Worm (Caenorhabditis elegans) whole organism, L1 larva: ENCODE results near the gene srx-2.

Experiments
- aha-1 ChIP-seq: fragments of 150-350 bp; optimal IDR thresholded peaks from 2 replicates; lab custom pipeline; 2014; ENCODE audit warnings: missing biosample characterization, missing genetic modification characterization
- aly-2 ChIP-seq: fragments of 150-350 bp; optimal IDR thresholded peaks from 2 replicates; lab custom pipeline; 2014; ENCODE audit warnings: missing biosample characterization, missing genetic modification characterization
- ama-1 ChIP-seq: fragments of 150-350 bp; optimal IDR thresholded peaks from 2 replicates; lab custom pipeline; 2014
- blmp-1 ChIP-seq: fragments of 150-350 bp; optimal IDR thresholded peaks from 2 replicates; lab custom pipeline; 2014; ENCODE audit warnings: missing biosample characterization, missing genetic modification characterization
- ceh-63 ChIP-seq: fragments of 200-800 bp; sonication (Bioruptor generic); optimal IDR thresholded peaks from 2 replicates; lab custom pipeline; 2018; ENCODE audit warnings: mild to moderate bottlenecking, missing genetic modification characterization, missing compliant biosample characterization
- ceh-88 ChIP-seq: fragments of 200-800 bp; sonication (Bioruptor generic); IDR thresholded peaks from 2 replicates; pipeline ENCODE4 v1.3.6; 2022; ENCODE audit warnings: missing genetic modification characterization, missing compliant biosample characterization
- ceh-90 ChIP-seq: sonication (generic microtip); optimal IDR thresholded peaks from 2 replicates; lab custom pipeline; 2016; ENCODE audit warnings: missing genetic modification characterization, missing compliant biosample characterization
- dsc-1 ChIP-seq: sonication (generic microtip); optimal IDR thresholded peaks from 2 replicates; lab custom pipeline; 2016; ENCODE audit warnings: mild to moderate bottlenecking, missing genetic modification characterization, missing compliant biosample characterization
- efl-1 ChIP-seq, 4 experiments: fragments of 150-350 bp; optimal IDR thresholded peaks in 3 of 4; peaks in 1 of 4; 1 replicate in 1 of 4; 2 replicates in 3 of 4; lab custom pipeline; 2014; ENCODE audit warnings: missing biosample characterization in 2 of 4, missing genetic modification characterization in 2 of 4, missing genetic modification reagents in 2 of 4
- efl-3 ChIP-seq: fragments of 200-800 bp; sonication (Bioruptor generic); optimal IDR thresholded peaks from 2 replicates; lab custom pipeline; 2018; ENCODE audit warnings: mild to moderate bottlenecking, missing genetic modification characterization, missing compliant biosample characterization
- egl-27 ChIP-seq, 2 experiments: fragments of 150-350 bp in 1 of 2; sonication (generic microtip); optimal IDR thresholded peaks; 3 replicates each; lab custom pipeline; 2017 to 2018; ENCODE audit warnings: missing biosample characterization in 2 of 2, missing genetic modification characterization in 2 of 2, missing genetic modification reagents in 2 of 2
- elt-3 ChIP-seq, 6 experiments: fragments of 150-350 bp in 1 of 6; sonication (generic microtip); optimal IDR thresholded peaks; 2 replicates each; lab custom pipeline; 2017 to 2018; ENCODE audit warnings: missing biosample characterization in 6 of 6, missing genetic modification characterization in 6 of 6, inconsistent platforms in 1 of 6
- ets-5 ChIP-seq: fragments of 200-800 bp; sonication (Bioruptor generic); IDR thresholded peaks from 2 replicates; pipeline ENCODE4 v1.3.6; 2022; ENCODE audit warnings: missing genetic modification characterization, missing compliant biosample characterization
- hlh-4 ChIP-seq: sonication (generic microtip); optimal IDR thresholded peaks from 2 replicates; lab custom pipeline; 2016; ENCODE audit warnings: mild to moderate bottlenecking, missing genetic modification characterization, missing compliant biosample characterization
- lin-14 ChIP-seq: fragments of 200-800 bp; sonication (Bioruptor generic); optimal IDR thresholded peaks from 2 replicates; lab custom pipeline; 2018; ENCODE audit warnings: mild to moderate bottlenecking, missing genetic modification characterization, moderate library complexity, missing compliant biosample characterization
- lin-35 ChIP-seq, 2 experiments: fragments of 150-350 bp; optimal IDR thresholded peaks; 2 replicates each; lab custom pipeline; 2014; ENCODE audit warnings: missing biosample characterization in 2 of 2, missing genetic modification characterization in 2 of 2, missing genetic modification reagents in 2 of 2
- lin-39 ChIP-seq: fragments of 150-350 bp; optimal IDR thresholded peaks from 2 replicates; lab custom pipeline; 2014; ENCODE audit warnings: missing biosample characterization, missing genetic modification reagents, missing genetic modification characterization
- lir-3 ChIP-seq: sonication (generic microtip); optimal IDR thresholded peaks from 2 replicates; lab custom pipeline; 2016; ENCODE audit warnings: mild to moderate bottlenecking, missing genetic modification characterization, moderate library complexity, missing compliant biosample characterization; ENCODE audit not compliant: poor library complexity
- lsy-2 ChIP-seq, 2 experiments: fragments of 150-350 bp; optimal IDR thresholded peaks; 2 replicates each; lab custom pipeline; 2014; ENCODE audit warnings: missing biosample characterization in 2 of 2, missing genetic modification characterization in 2 of 2
- mab-9 ChIP-seq: fragments of 200-800 bp; sonication (Bioruptor generic); IDR thresholded peaks from 2 replicates; pipeline ENCODE4 v1.3.6; 2022; ENCODE audit warnings: missing genetic modification reagents, missing genetic modification characterization, missing compliant biosample characterization
- mef-2 ChIP-seq: fragments of 150-350 bp; optimal IDR thresholded peaks from 2 replicates; lab custom pipeline; 2014; ENCODE audit warnings: missing biosample characterization, missing genetic modification characterization
- mep-1 ChIP-seq: fragments of 150-350 bp; optimal IDR thresholded peaks from 2 replicates; lab custom pipeline; 2014; ENCODE audit warnings: missing biosample characterization, missing genetic modification characterization
- nhr-12 ChIP-seq: sonication (generic microtip); optimal IDR thresholded peaks from 2 replicates; lab custom pipeline; 2017; ENCODE audit warnings: missing biosample characterization, missing genetic modification characterization
- nhr-19 ChIP-seq: fragments of 200-800 bp; sonication (Bioruptor generic); conservative IDR thresholded peaks from 2 replicates; pipeline ENCODE4 v1.3.6; 2022; ENCODE audit warnings: missing genetic modification characterization, missing compliant biosample characterization
- nhr-20 ChIP-seq: sonication (generic microtip); optimal IDR thresholded peaks from 2 replicates; lab custom pipeline; 2016; ENCODE audit warnings: mild to moderate bottlenecking, missing genetic modification characterization, missing compliant biosample characterization
- nhr-47 ChIP-seq: sonication (generic microtip); optimal IDR thresholded peaks from 2 replicates; lab custom pipeline; 2016; ENCODE audit warnings: mild to moderate bottlenecking, missing genetic modification characterization, moderate library complexity, missing compliant biosample characterization
- nhr-71 ChIP-seq: sonication (generic microtip); optimal IDR thresholded peaks from 2 replicates; lab custom pipeline; 2016; ENCODE audit warnings: mild to moderate bottlenecking, missing genetic modification characterization, moderate library complexity, missing compliant biosample characterization
- nhr-76 ChIP-seq: sonication (generic microtip); optimal IDR thresholded peaks from 2 replicates; lab custom pipeline; 2017; ENCODE audit warnings: missing biosample characterization, missing genetic modification characterization
- nhr-77 ChIP-seq: fragments of 150-350 bp; optimal IDR thresholded peaks from 2 replicates; lab custom pipeline; 2014; ENCODE audit warnings: missing biosample characterization, missing genetic modification characterization
- nhr-85 ChIP-seq: sonication (generic microtip); peaks from one replicate; lab custom pipeline; 2016; ENCODE audit warnings: missing genetic modification characterization, inconsistent platforms, missing compliant biosample characterization
- nhr-90 ChIP-seq: sonication (generic microtip); optimal IDR thresholded peaks from 2 replicates; lab custom pipeline; 2016; ENCODE audit warnings: mild to moderate bottlenecking, missing genetic modification characterization, missing compliant biosample characterization; ENCODE audit not compliant: poor library complexity
- pag-3 ChIP-seq: sonication (generic microtip); optimal IDR thresholded peaks from 2 replicates; lab custom pipeline; 2017; ENCODE audit warnings: missing genetic modification characterization, mild to moderate bottlenecking, missing compliant biosample characterization, antibody characterized with exemption, borderline replicate concordance; ENCODE audit not compliant: insufficient read depth
- snu-23 ChIP-seq: sonication (generic microtip); optimal IDR thresholded peaks from 2 replicates; lab custom pipeline; 2016; ENCODE audit warnings: missing genetic modification characterization, missing compliant biosample characterization
- tbx-2 ChIP-seq: sonication (generic microtip); optimal IDR thresholded peaks from 2 replicates; lab custom pipeline; 2016; ENCODE audit warnings: missing genetic modification characterization, missing compliant biosample characterization
- unc-130 ChIP-seq: fragments of 150-350 bp; optimal IDR thresholded peaks from 2 replicates; lab custom pipeline; 2017; ENCODE audit warnings: missing biosample characterization, missing genetic modification characterization, inconsistent platforms
- unc-62 ChIP-seq: fragments of 150-350 bp; optimal IDR thresholded peaks from 2 replicates; lab custom pipeline; 2014; ENCODE audit warnings: missing biosample characterization, missing genetic modification reagents, missing genetic modification characterization
- unc-86 ChIP-seq: sonication (generic microtip); optimal IDR thresholded peaks from 2 replicates; lab custom pipeline; 2016; ENCODE audit warnings: missing genetic modification characterization, missing compliant biosample characterization
- xbp-1 ChIP-seq: sonication (generic microtip); optimal IDR thresholded peaks from 2 replicates; lab custom pipeline; 2016; ENCODE audit warnings: missing genetic modification characterization, missing compliant biosample characterization
- ztf-4 ChIP-seq: fragments of 150-350 bp; optimal IDR thresholded peaks from 2 replicates; lab custom pipeline; 2014; ENCODE audit warnings: missing biosample characterization, missing genetic modification characterization

srx-2 gene

DNA sequence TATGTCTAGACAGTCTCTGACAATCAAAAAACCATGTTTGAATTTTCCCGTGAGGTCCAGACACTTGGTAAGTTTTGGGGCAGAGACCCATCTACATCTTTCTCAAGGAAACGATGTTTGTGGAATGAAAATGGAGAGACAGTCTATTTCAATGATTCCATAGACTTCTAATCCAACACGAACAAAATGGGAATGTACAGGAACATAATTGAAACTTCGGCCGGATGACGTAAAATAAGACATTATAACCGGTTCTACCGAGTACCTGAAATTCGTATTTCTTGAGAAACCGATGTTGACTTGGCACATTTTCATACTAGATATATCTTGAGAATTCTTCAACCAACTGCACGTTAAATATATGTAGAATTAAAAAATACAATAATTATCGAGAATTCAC, 21.2 kb upstream of the srx-2 start, which contains the start of gene str-87:
Gene str-87 (minus strand): TSS at position 101 of the 400 bp plus-strand sequence.
- TF ChIP-seq nhr-76 (no peak), lir-3 (tag; lab: Kevin White, UChicago) (no peak)

DNA sequence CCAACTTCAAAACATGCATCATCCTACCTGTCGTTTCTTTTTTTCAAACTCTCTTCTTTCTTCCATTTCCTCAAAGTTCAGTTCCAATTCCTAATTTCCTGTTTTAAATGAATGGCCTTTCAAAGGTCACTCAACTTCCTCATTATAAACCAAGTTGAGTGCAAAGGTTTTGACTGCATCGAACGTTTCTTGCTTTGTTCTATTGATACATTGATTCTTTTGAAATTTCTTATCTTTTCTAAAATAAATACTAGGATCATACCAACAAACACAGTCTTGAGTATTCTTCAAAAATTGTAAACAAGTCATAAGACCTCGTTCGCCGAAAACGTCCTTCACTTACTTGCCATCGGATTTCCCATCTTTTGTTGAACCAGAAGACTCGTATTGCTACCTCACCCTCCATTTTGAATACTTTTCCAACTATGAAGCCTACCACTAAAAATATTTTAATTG, 19.1 kb upstream of the srx-2 start, which contains the start of gene F59E11.7:
Gene F59E11.7 (plus strand): TSS at position 51 of the 456 bp plus-strand sequence.
- TF ChIP-seq ceh-88 (GFP tag; lab: Robert Waterston, UW) (no peak), lsy-2 (tag; optimal IDR thresholded peaks at IDR 0.05; lab: Kevin White, UChicago) (no peak), dsc-1 (tag; lab: Kevin White, UChicago) (no peak), nhr-85 (tag; lab: Kevin White, UChicago) (peak; percentile 73), ceh-63 (GFP tag; lab: Kevin White, UChicago) (no peak), xbp-1 (no peak), nhr-19 (GFP tag; lab: Robert Waterston, UW) (no peak), ama-1 (lab: Kevin White, UChicago) (no peak), snu-23 (GFP tag; lab: Kevin White, UChicago) (peak; percentile 19), efl-1 (optimal IDR thresholded peaks at IDR 0.05; lab: Kevin White, UChicago) (no peak), efl-1 (GFP tag; optimal IDR thresholded peaks at IDR 0.05 in 1 of 2; lab: Kevin White, UChicago) (peak in 1 of 2 experiments; percentile 71), nhr-90 (tag; lab: Kevin White, UChicago) (no peak), nhr-47 (tag; lab: Kevin White, UChicago) (no peak), nhr-20 (tag; lab: Kevin White, UChicago) (peak; percentile 16), unc-62 (no peak), blmp-1 (tag; lab: Kevin White, UChicago) (peak; percentile 33), lin-14 (GFP tag; lab: Kevin White, UChicago) (peak; percentile 52), ztf-4 (tag; lab: Kevin White, UChicago) (no peak), egl-27 (tag; optimal IDR thresholded peaks at IDR 0.05; lab: Kevin White, UChicago) (no peak), elt-3 (tag; optimal IDR thresholded peaks at IDR 0.05; lab: Kevin White, UChicago) (peak in 1 of 6 experiments; percentile 37), pag-3 (tag; lab: Kevin White, UChicago) (no peak), nhr-71 (tag; lab: Kevin White, UChicago) (no peak), mep-1 (tag; lab: Kevin White, UChicago) (peak; percentile 5), aly-2 (tag; lab: Kevin White, UChicago) (no peak), ceh-90 (tag; lab: Kevin White, UChicago) (no peak), nhr-12 (no peak), ets-5 (no peak), lin-39 (tag; lab: Kevin White, UChicago) (no peak), unc-86 (tag; lab: Kevin White, UChicago) (no peak), nhr-77 (tag; lab: Kevin White, UChicago) (no peak), mef-2 (tag; lab: Kevin White, UChicago) (no peak), lin-35 (GFP tag; optimal IDR thresholded peaks at IDR 0.05; lab: Kevin White, UChicago) (peak in 1 of 2 experiments; percentile 2), efl-3 (GFP tag; lab: Kevin White, UChicago) (no peak)

DNA sequence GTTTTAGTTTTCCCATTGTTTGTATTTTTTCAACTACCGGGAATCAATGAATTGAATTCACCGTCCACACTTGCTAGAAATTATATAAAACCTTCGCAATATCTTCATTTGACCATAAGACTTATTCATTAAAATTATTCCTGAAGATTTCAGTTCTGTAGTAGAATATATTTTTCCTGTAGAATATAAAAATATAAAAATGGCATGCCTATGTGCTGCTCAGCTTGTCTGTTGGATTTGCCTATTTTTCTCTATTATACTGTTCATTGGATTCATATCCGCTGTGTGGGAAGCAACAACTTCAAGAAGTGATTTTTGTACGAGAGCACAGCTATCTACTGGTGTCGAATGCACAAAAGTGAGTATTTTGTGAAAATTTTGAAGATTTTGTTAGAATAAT, 17.6 kb upstream of the srx-2 start, which contains the start of gene F59E11.6:
Gene F59E11.6 (plus strand): TSS at position 111 of the 400 bp plus-strand sequence.
- TF ChIP-seq nhr-77 (tag; lab: Kevin White, UChicago), result no peak
- TF ChIP-seq nhr-20 (tag; lab: Kevin White, UChicago), result no peak
- TF ChIP-seq nhr-85 (tag; lab: Kevin White, UChicago), result peak; percentile 53

DNA sequence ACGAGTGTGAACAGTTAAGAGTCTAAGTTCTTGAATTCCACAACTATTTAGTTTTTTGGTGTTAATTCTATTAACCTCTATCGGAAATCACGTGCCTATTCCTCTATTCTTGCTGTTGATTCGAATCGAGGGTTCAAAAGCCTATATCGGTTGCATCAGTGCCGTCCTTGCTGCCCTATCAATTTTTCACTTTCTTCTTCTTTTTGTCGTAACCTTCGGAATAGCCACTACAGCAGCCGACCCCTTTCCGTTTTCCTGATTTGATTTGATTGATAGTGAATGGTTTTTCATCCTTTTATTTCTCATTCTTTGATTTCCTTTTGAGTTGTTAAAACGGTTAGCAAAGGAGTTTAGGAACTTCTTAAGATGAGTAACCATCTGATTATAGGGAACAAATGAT, 15.0 kb upstream of the srx-2 start:
- TF ChIP-seq unc-130 (tag; lab: Kevin White, UChicago) (peak; percentile 23), dsc-1 (tag; lab: Kevin White, UChicago) (no peak), aha-1 (tag; lab: Kevin White, UChicago) (no peak), nhr-90 (tag; lab: Kevin White, UChicago) (peak; percentile 35), snu-23 (GFP tag; lab: Kevin White, UChicago) (peak; percentile 48), nhr-47 (tag; lab: Kevin White, UChicago) (no peak), hlh-4 (tag; lab: Kevin White, UChicago) (no peak), nhr-71 (tag; lab: Kevin White, UChicago) (peak; percentile 30), blmp-1 (tag; lab: Kevin White, UChicago) (peak; percentile 96), nhr-12 (no peak), tbx-2 (tag; lab: Kevin White, UChicago) (peak; percentile 23), nhr-20 (tag; lab: Kevin White, UChicago) (peak; percentile 63), nhr-85 (tag; lab: Kevin White, UChicago) (peak; percentile 93), elt-3 (tag; optimal IDR thresholded peaks at IDR 0.05; lab: Kevin White, UChicago) (peak in 4 of 6 experiments; percentile 44 to 91 (median 86)), mab-9 (no peak), nhr-19 (GFP tag; lab: Robert Waterston, UW) (peak; percentile 11), ets-5 (no peak), lsy-2 (tag; optimal IDR thresholded peaks at IDR 0.05; lab: Kevin White, UChicago) (peak in 1 of 2 experiments; percentile 3), lin-14 (GFP tag; lab: Kevin White, UChicago) (peak; percentile 61), pag-3 (tag; lab: Kevin White, UChicago) (no peak)
